Worm (Caenorhabditis elegans): ENCODE results near the gene spp-22.

The spp-22 gene

ce11 chrX:7176817-7177216 lies 34.7 kb upstream of the spp-22 start (continued):
- TF ChIP-seq F52B5.7 (tag; optimal IDR thresholded peaks at IDR 0.05) (no peak), F49E8.2 (tag; optimal IDR thresholded peaks at IDR 0.05; ENCODE audit: insufficient read depth) (peak; percentile 35), hmg-1.2 (GFP tag; IDR thresholded peaks at IDR 0.05) (peak; percentile 32; the same call in 1 of the 2 replicates), egrh-3 (GFP tag; IDR thresholded peaks at IDR 0.05) (no peak), rpc-1 (optimal IDR thresholded peaks at IDR 0.05) (peak; percentile 83), rpc-1 (tag; optimal IDR thresholded peaks at IDR 0.05) (peak; percentile 95), zfh-2 (GFP tag; conservative IDR thresholded peaks at IDR 0.05) (no peak), Y56A3A.18 (GFP tag; IDR thresholded peaks at IDR 0.05) (0 out of 2 replicates have a peak, but pooled peaks have one; percentile 48), ceh-58 (GFP tag; IDR thresholded peaks at IDR 0.05) (no peak), snpc-3.4 (tag; optimal IDR thresholded peaks at IDR 0.05) (no peak), akir-1 (GFP tag; optimal IDR thresholded peaks at IDR 0.05) (no peak), xnd-1 (tag; optimal IDR thresholded peaks at IDR 0.05) (no peak), unc-62 (GFP tag; optimal IDR thresholded peaks at IDR 0.05) (no peak), ceh-91 (GFP tag; IDR thresholded peaks at IDR 0.05) (no peak), F33H1.4 (GFP tag; IDR thresholded peaks at IDR 0.05) (no peak), nhr-120 (GFP tag; IDR thresholded peaks at IDR 0.05) (no peak), mxl-1 (tag; optimal IDR thresholded peaks at IDR 0.05) (peak; percentile 2), lsl-1 (GFP tag; optimal IDR thresholded peaks at IDR 0.05) (no peak), ztf-25 (GFP tag; IDR thresholded peaks at IDR 0.05) (0 out of 2 replicates have a peak, but pooled peaks have one; percentile 32), rcor-1 (GFP tag; IDR thresholded peaks at IDR 0.05) (peak; percentile 41; the same call in 1 of the 2 replicates), F37B4.10 (GFP tag; IDR thresholded peaks at IDR 0.05) (no peak), hsf-1 (GFP tag; IDR thresholded peaks at IDR 0.05) (no peak), him-1 (tag; optimal IDR thresholded peaks at IDR 0.05) (peak; percentile 77), tbp1 (GFP tag; optimal IDR thresholded peaks at IDR 0.05) (peak; percentile 87), lin-35 (GFP tag; optimal IDR thresholded peaks at IDR 0.05) (peak in 1 of 3 experiments; percentile 3), die-1 (tag; optimal IDR thresholded peaks at IDR 0.05) (peak; percentile 57), attf-6 (GFP tag; IDR thresholded peaks at IDR 0.05) (0 out of 2 replicates have a peak, but pooled peaks have one; percentile 10), lir-1 (GFP tag; conservative IDR thresholded peaks at IDR 0.05) (no peak), let-607 (tag; optimal IDR thresholded peaks at IDR 0.05) (peak in 1 of 2 experiments; percentile 11), T07F8.4 (tag; optimal IDR thresholded peaks at IDR 0.05) (no peak), ZK185.1 (tag; optimal IDR thresholded peaks at IDR 0.05; ENCODE audit: poor library complexity, severe bottlenecking) (peak; percentile 70), hlh-12 (tag; optimal IDR thresholded peaks at IDR 0.05) (no peak), B0019.2 (GFP tag; conservative IDR thresholded peaks at IDR 0.05) (no peak), snpc-4 (GFP tag; optimal IDR thresholded peaks at IDR 0.05) (peak; percentile 32), snpc-4 (tag; optimal IDR thresholded peaks at IDR 0.05) (peak in 1 of 4 experiments; percentile 68), Y67H2A.10 (GFP tag; conservative IDR thresholded peaks at IDR 0.05) (no peak), dpff-1 (tag; optimal IDR thresholded peaks at IDR 0.05) (no peak), nhr-90 (tag; optimal IDR thresholded peaks at IDR 0.05) (peak; percentile 55), lin-40 (tag; optimal IDR thresholded peaks at IDR 0.05) (no peak)

DNA sequence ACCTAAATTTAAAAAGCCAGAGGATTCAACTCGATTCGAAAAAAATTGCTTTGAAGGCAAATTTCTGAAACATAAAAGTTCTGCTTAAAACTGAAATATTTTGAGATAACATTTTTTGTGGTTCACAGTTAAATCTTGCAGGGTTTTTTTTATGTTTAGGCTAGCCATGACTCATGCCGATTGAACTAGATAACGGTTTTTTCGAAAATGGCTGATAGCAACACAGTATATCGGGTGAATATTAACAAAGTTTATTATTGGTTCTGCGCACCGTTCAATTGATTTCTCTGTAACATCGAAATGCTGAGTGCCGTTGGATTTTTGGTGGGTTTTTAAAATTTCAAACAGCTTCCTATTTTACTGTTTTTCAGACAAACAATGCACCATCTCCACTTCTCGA lies 34.2 kb upstream of the spp-22 start, which contains the start of gene F43E12.1:
TSS of gene F43E12.1 (plus strand) at position 301 of the 400 bp plus-strand sequence.
- TF ChIP-seq snpc-1.1 (tag; optimal IDR thresholded peaks at IDR 0.05; ENCODE audit: insufficient read depth) (no peak), mcd-1 (GFP tag; IDR thresholded peaks at IDR 0.05) (no peak), B0019.2 (GFP tag; conservative IDR thresholded peaks at IDR 0.05) (no peak), attf-3 (GFP tag; conservative IDR thresholded peaks at IDR 0.05) (no peak), egrh-3 (GFP tag; IDR thresholded peaks at IDR 0.05) (no peak), ceh-79 (tag; optimal IDR thresholded peaks at IDR 0.05) (no peak), tlf-1 (GFP tag; optimal IDR thresholded peaks at IDR 0.05) (no peak), F10E7.11 (tag; optimal IDR thresholded peaks at IDR 0.05) (no peak), rec-8 (tag; optimal IDR thresholded peaks at IDR 0.05) (no peak), madf-3 (GFP tag; IDR thresholded peaks at IDR 0.05) (no peak)

Measured in whole organism, young adult.